Worm (Caenorhabditis elegans): ENCODE measurements around the gene lst-5.

Gene lst-5

ce11 chrII:6995583-6995982 is 27.1 kb upstream of the lst-5 start:
- TF ChIP-seq ztf-28 (GFP tag; IDR thresholded peaks at IDR 0.05) = no peak
- no peak for TF ChIP-seq sptf-2 (GFP tag; optimal IDR thresholded peaks at IDR 0.05)
- TF ChIP-seq T07F8.4 (tag; optimal IDR thresholded peaks at IDR 0.05) = no peak
- TF ChIP-seq F23B12.7 (tag; optimal IDR thresholded peaks at IDR 0.05; ENCODE audit: insufficient read depth) = no peak
- no peak for TF ChIP-seq K11D2.4 (GFP tag; IDR thresholded peaks at IDR 0.05)
- TF ChIP-seq lin-40 (tag; optimal IDR thresholded peaks at IDR 0.05) = no peak
- TF ChIP-seq B0336.3 (GFP tag; IDR thresholded peaks at IDR 0.05) = no peak

ce11 chrII:7001405-7001804 is 21.3 kb upstream of the lst-5 start:
- TF ChIP-seq ztf-26 (tag; optimal IDR thresholded peaks at IDR 0.05) (peak; percentile 18), sdz-38 (tag; optimal IDR thresholded peaks at IDR 0.05) (peak; percentile 2), dox-1 (GFP tag; IDR thresholded peaks at IDR 0.05) (peak; percentile 86), mcd-1 (GFP tag; IDR thresholded peaks at IDR 0.05) (peak; percentile 64; the same call in 1 of the 2 replicates), rpc-1 (optimal IDR thresholded peaks at IDR 0.05) (peak; percentile 58), rpc-1 (tag; optimal IDR thresholded peaks at IDR 0.05) (peak; percentile 84), F39B2.1 (GFP tag; IDR thresholded peaks at IDR 0.05) (0 out of 2 replicates have a peak, but pooled peaks have one; percentile 69), B0261.1 (tag; optimal IDR thresholded peaks at IDR 0.05) (peak; percentile 87), mxl-1 (tag; optimal IDR thresholded peaks at IDR 0.05) (peak; percentile 50), ceh-100 (GFP tag; IDR thresholded peaks at IDR 0.05) (peak; percentile 73), F57C9.4 (tag; optimal IDR thresholded peaks at IDR 0.05) (peak; percentile 21), ceh-40 (GFP tag; IDR thresholded peaks at IDR 0.05) (peak; percentile 74; the same call in 1 of the 2 replicates), F49E8.2 (tag; optimal IDR thresholded peaks at IDR 0.05; ENCODE audit: insufficient read depth) (peak; percentile 21), ztf-28 (GFP tag; IDR thresholded peaks at IDR 0.05) (peak; percentile 85), ztf-25 (GFP tag; IDR thresholded peaks at IDR 0.05) (peak; percentile 95), egl-44 (GFP tag; IDR thresholded peaks at IDR 0.05) (peak; percentile 94), lsl-1 (GFP tag; optimal IDR thresholded peaks at IDR 0.05) (peak; percentile 50), madf-10 (tag; optimal IDR thresholded peaks at IDR 0.05) (peak; percentile 27), egrh-3 (GFP tag; IDR thresholded peaks at IDR 0.05) (peak; percentile 65), aptf-3 (GFP tag; IDR thresholded peaks at IDR 0.05) (peak; percentile 97), F33H1.4 (GFP tag; IDR thresholded peaks at IDR 0.05) (peak; percentile 52), Y53G8AR.9 (GFP tag; conservative IDR thresholded peaks at IDR 0.05) (0 out of 2 replicates have a peak, but pooled peaks have one; percentile 30), hrde-1 (tag; optimal IDR thresholded peaks at IDR 0.05; ENCODE audit: borderline replicate concordance) (peak; percentile 38), B0336.3 (GFP tag; IDR thresholded peaks at IDR 0.05) (0 out of 2 replicates have a peak, but pooled peaks have one; percentile 23), hsf-1 (GFP tag; IDR thresholded peaks at IDR 0.05) (peak; percentile 66), chd-7 (tag; optimal IDR thresholded peaks at IDR 0.05) (peak; percentile 49), die-1 (tag; optimal IDR thresholded peaks at IDR 0.05) (peak; percentile 91), snpc-4 (GFP tag; optimal IDR thresholded peaks at IDR 0.05) (peak; percentile 6), snpc-4 (tag; optimal IDR thresholded peaks at IDR 0.05) (peak in 2 of 4 experiments; percentile 28 to 56), tlf-1 (GFP tag; optimal IDR thresholded peaks at IDR 0.05) (peak; percentile 7), athp-1 (tag; optimal IDR thresholded peaks at IDR 0.05) (peak; percentile 63), rec-8 (tag; optimal IDR thresholded peaks at IDR 0.05) (peak in 1 of 2 experiments; percentile 68), hmg-1.2 (GFP tag; IDR thresholded peaks at IDR 0.05) (peak; percentile 76), B0035.1 (tag; optimal IDR thresholded peaks at IDR 0.05) (peak; percentile 16), mes-4 (tag; optimal IDR thresholded peaks at IDR 0.05) (peak; percentile 0), cebp-2 (GFP tag; IDR thresholded peaks at IDR 0.05) (peak; percentile 96), bed-2 (GFP tag; IDR thresholded peaks at IDR 0.05) (0 out of 2 replicates have a peak, but pooled peaks have one; percentile 39), Y56A3A.18 (GFP tag; IDR thresholded peaks at IDR 0.05) (peak; percentile 65; the same call in 1 of the 2 replicates), lin-54 (GFP tag; optimal IDR thresholded peaks at IDR 0.05) (peak; percentile 23), F57A8.1 (GFP tag; optimal IDR thresholded peaks at IDR 0.05) (peak; percentile 75), ekl-4 (GFP tag; IDR thresholded peaks at IDR 0.05) (peak; percentile 68; the same call in 1 of the 2 replicates), Y79H2A.3 (GFP tag; conservative IDR thresholded peaks at IDR 0.05) (peak; percentile 78)

All from whole organism, young adult.